Fruit fly (Drosophila melanogaster): Measurements from ENCODE around the gene CG45071.
A peak's percentile ranks its signal among the peaks of the same experiment; 100 is the strongest.

The CG45071 gene

dm6 chr3L:15089083-15089704 lies 16.5 kb upstream of the CG45071 start:
- TF ChIP-seq CG2889 (GFP tag; IDR thresholded peaks at IDR 0.05) (no peak), gem (tag; optimal IDR thresholded peaks at IDR 0.05) (peak; percentile 62), CoRest (tag; optimal IDR thresholded peaks at IDR 0.05) (peak; percentile 24), croc (GFP tag; conservative IDR thresholded peaks at IDR 0.05) (no peak), Oli (tag; optimal IDR thresholded peaks at IDR 0.05) (peak; percentile 5), CG12769 (tag; optimal IDR thresholded peaks at IDR 0.05) (no peak), Atf6 (GFP tag; IDR thresholded peaks at IDR 0.05) (no peak), grau (tag; optimal IDR thresholded peaks at IDR 0.05) (peak; percentile 61), ems (GFP tag; optimal IDR thresholded peaks at IDR 0.05) (no peak), Myb (GFP tag; optimal IDR thresholded peaks at IDR 0.05) (no peak), Ptx1 (GFP tag; IDR thresholded peaks at IDR 0.05) (no peak), row (GFP tag; IDR thresholded peaks at IDR 0.05) (peak; percentile 41; the same call in 2 of the 3 replicates), Sox100B (GFP tag; optimal IDR thresholded peaks at IDR 0.05) (peak; percentile 37), CG9609 (GFP tag; optimal IDR thresholded peaks at IDR 0.05) (no peak), gsb-n (tag; optimal IDR thresholded peaks at IDR 0.05) (peak; percentile 3), stwl (tag; optimal IDR thresholded peaks at IDR 0.05) (peak; percentile 4), sd (tag; optimal IDR thresholded peaks at IDR 0.05) (peak; percentile 14), CG13287 (GFP tag; IDR thresholded peaks at IDR 0.05; ENCODE audit: partially characterized antibody) (no peak), Dek (tag; optimal IDR thresholded peaks at IDR 0.05) (peak; percentile 36), Hr51 (GFP tag; optimal IDR thresholded peaks at IDR 0.05) (peak in 1 of 2 experiments; percentile 65), Blimp-1 (GFP tag; optimal IDR thresholded peaks at IDR 0.05) (peak; percentile 82), sug (tag; optimal IDR thresholded peaks at IDR 0.05) (peak; percentile 39), CTCF (GFP tag; optimal IDR thresholded peaks at IDR 0.05) (no peak), Xrp1 (GFP tag; IDR thresholded peaks at IDR 0.05) (0 out of 2 replicates have a peak, but pooled peaks have one; percentile 6), CG10147 (GFP tag; optimal IDR thresholded peaks at IDR 0.05) (peak; percentile 5), Sox102F (GFP tag; optimal IDR thresholded peaks at IDR 0.05) (peak; percentile 46), Usf (GFP tag; optimal IDR thresholded peaks at IDR 0.05) (no peak), CG12391 (tag; optimal IDR thresholded peaks at IDR 0.05) (peak; percentile 55), CG17829 (tag; optimal IDR thresholded peaks at IDR 0.05) (peak; percentile 33), ham (GFP tag; IDR thresholded peaks at IDR 0.05) (no peak), Nf-YC (tag; optimal IDR thresholded peaks at IDR 0.05) (peak; percentile 23), slou (GFP tag; optimal IDR thresholded peaks at IDR 0.05) (no peak), cwo (GFP tag; optimal IDR thresholded peaks at IDR 0.05) (peak; percentile 62), CG4707 (GFP tag; optimal IDR thresholded peaks at IDR 0.05) (no peak), zf30C (GFP tag; optimal IDR thresholded peaks at IDR 0.05) (no peak), CG6254 (GFP tag; optimal IDR thresholded peaks at IDR 0.05) (no peak), CG11504 (tag; optimal IDR thresholded peaks at IDR 0.05) (peak; percentile 98), CG31441 (GFP tag; IDR thresholded peaks at IDR 0.05) (peak; percentile 48), CG15601 (tag; optimal IDR thresholded peaks at IDR 0.05) (peak; percentile 57), CG10979 (tag; optimal IDR thresholded peaks at IDR 0.05) (peak; percentile 27), tap (tag; optimal IDR thresholded peaks at IDR 0.05) (peak; percentile 43), CG7839 (tag; optimal IDR thresholded peaks at IDR 0.05) (peak; percentile 57), gcm (GFP tag; optimal IDR thresholded peaks at IDR 0.05) (peak; percentile 7), maf-S (GFP tag; optimal IDR thresholded peaks at IDR 0.05) (no peak), corto (GFP tag; optimal IDR thresholded peaks at IDR 0.05) (no peak), PHDP (tag; optimal IDR thresholded peaks at IDR 0.05) (peak; percentile 53), CG15269 (tag; optimal IDR thresholded peaks at IDR 0.05) (peak; percentile 56), CG2678 (tag; optimal IDR thresholded peaks at IDR 0.05) (peak; percentile 60), CG15696 (tag; optimal IDR thresholded peaks at IDR 0.05) (no peak)

All from whole organism, embryonic.